Worm (Caenorhabditis elegans) whole organism, L4 larva: ENCODE measurements around the gene Y60C6A.3.
A peak's percentile ranks its signal among the peaks of the same experiment; 100 is the strongest.

Experiments
- D1046.2 ChIP-seq: fragments of 200-800 bp; sonication (Bioruptor generic); IDR thresholded peaks from 2 replicates; pipeline ENCODE4 v1.3.6; 2022; ENCODE audit warnings: missing genetic modification characterization, missing compliant biosample characterization
- F26F4.8 ChIP-seq: fragments of 200-800 bp; sonication (Bioruptor generic); conservative IDR thresholded peaks from 2 replicates; pipeline ENCODE4 v1.3.6; 2022; ENCODE audit warnings: missing genetic modification characterization, missing compliant biosample characterization
- F44E2.7 ChIP-seq: fragments of 200-800 bp; sonication (Bioruptor generic); IDR thresholded peaks from 2 replicates; pipeline ENCODE4 v2.1.2; 2022; ENCODE audit warnings: missing genetic modification characterization, missing compliant biosample characterization
- T26A8.4 ChIP-seq: fragments of 200-800 bp; sonication (Bioruptor generic); IDR thresholded peaks from 2 replicates; pipeline ENCODE4 v1.3.6; 2022; ENCODE audit warnings: missing genetic modification characterization, missing compliant biosample characterization
- Y48G9A.11 ChIP-seq: fragments of 200-800 bp; sonication (Bioruptor generic); IDR thresholded peaks from 2 replicates; pipeline ENCODE4 v1.3.6; 2022; ENCODE audit warnings: missing genetic modification reagents, missing genetic modification characterization, missing compliant biosample characterization
- ZK337.2 ChIP-seq: fragments of 200-800 bp; sonication (Bioruptor generic); IDR thresholded peaks from 2 replicates; pipeline ENCODE4 v1.3.6; 2022; ENCODE audit warnings: missing genetic modification reagents, missing genetic modification characterization, missing compliant biosample characterization
- ZK546.5 ChIP-seq, 2 experiments: sonication (generic microtip); optimal IDR thresholded peaks; 2 replicates each; lab custom pipeline; 2017; ENCODE audit warnings: missing biosample characterization in 2 of 2, missing genetic modification characterization in 2 of 2
- aha-1 ChIP-seq: fragments of 150-350 bp; peaks from one replicate; lab custom pipeline; 2014; ENCODE audit warnings: missing biosample characterization, missing genetic modification characterization
- aly-2 ChIP-seq: sonication (generic microtip); optimal IDR thresholded peaks from 2 replicates; lab custom pipeline; 2018; ENCODE audit warnings: missing biosample characterization, missing genetic modification characterization
- ama-1 ChIP-seq: fragments of 150-350 bp; optimal IDR thresholded peaks from 2 replicates; lab custom pipeline; 2014; ENCODE audit warnings: inconsistent platforms, mixed read lengths
- ceh-44 ChIP-seq: fragments of 200-800 bp; sonication (Bioruptor generic); IDR thresholded peaks from 2 replicates; pipeline ENCODE4 v1.3.6; 2022; ENCODE audit warnings: missing genetic modification reagents, missing genetic modification characterization, missing compliant biosample characterization
- ceh-82 ChIP-seq: sonication (generic microtip); optimal IDR thresholded peaks from 2 replicates; lab custom pipeline; 2017; ENCODE audit warnings: missing biosample characterization, missing genetic modification characterization
- dmd-6 ChIP-seq: fragments of 200-800 bp; sonication (Bioruptor generic); IDR thresholded peaks from 2 replicates; pipeline ENCODE4 v1.3.6; 2022; ENCODE audit warnings: missing genetic modification reagents, missing genetic modification characterization, missing compliant biosample characterization
- dpl-1 ChIP-seq: fragments of 150-350 bp; optimal IDR thresholded peaks from 2 replicates; lab custom pipeline; 2014; ENCODE audit warnings: missing biosample characterization, missing genetic modification reagents, missing genetic modification characterization
- dve-1 ChIP-seq: sonication (generic microtip); optimal IDR thresholded peaks from 2 replicates; lab custom pipeline; 2017; ENCODE audit warnings: antibody characterized with exemption, mild to moderate bottlenecking, missing genetic modification characterization, missing compliant biosample characterization; ENCODE audit not compliant: insufficient read depth
- egl-27 ChIP-seq: sonication (generic microtip); optimal IDR thresholded peaks from 3 replicates; lab custom pipeline; 2017; ENCODE audit warnings: missing biosample characterization, missing genetic modification reagents, missing genetic modification characterization
- fkh-10 ChIP-seq: fragments of 150-350 bp; optimal IDR thresholded peaks from 2 replicates; lab custom pipeline; 2014; ENCODE audit warnings: missing biosample characterization, missing genetic modification reagents, missing genetic modification characterization
- fos-1 ChIP-seq: fragments of 150-350 bp; optimal IDR thresholded peaks from 2 replicates; lab custom pipeline; 2014; ENCODE audit warnings: missing biosample characterization, missing genetic modification characterization
- hif-1 ChIP-seq, 2 experiments: sonication (generic microtip); optimal IDR thresholded peaks; 2 replicates each; lab custom pipeline; 2016 to 2017; ENCODE audit warnings: missing compliant biosample characterization in 2 of 2, missing genetic modification characterization in 2 of 2, missing genetic modification reagents in 2 of 2, missing genotype in 2 of 2, mild to moderate bottlenecking in 1 of 2
- hlh-11 ChIP-seq: fragments of 200-800 bp; sonication (Bioruptor generic); optimal IDR thresholded peaks from 2 replicates; lab custom pipeline; 2018; ENCODE audit warnings: mild to moderate bottlenecking, missing genetic modification characterization, missing compliant biosample characterization
- hlh-30 ChIP-seq: sonication (generic microtip); optimal IDR thresholded peaks from 2 replicates; lab custom pipeline; 2017; ENCODE audit warnings: antibody characterized with exemption, mild to moderate bottlenecking, missing genetic modification characterization, missing compliant biosample characterization; ENCODE audit not compliant: insufficient read depth
- jun-1 ChIP-seq: fragments of 150-350 bp; optimal IDR thresholded peaks from 2 replicates; lab custom pipeline; 2014; ENCODE audit warnings: missing biosample characterization, missing genetic modification reagents, missing genetic modification characterization
- lim-7 ChIP-seq: fragments of 200-800 bp; sonication (Bioruptor generic); IDR thresholded peaks from 2 replicates; pipeline ENCODE4 v1.3.6; 2022; ENCODE audit warnings: missing genetic modification characterization, missing compliant biosample characterization
- lin-13 ChIP-seq: fragments of 150-350 bp; optimal IDR thresholded peaks from 2 replicates; lab custom pipeline; 2014; ENCODE audit warnings: missing biosample characterization, missing genetic modification reagents, missing genetic modification characterization
- lin-15B ChIP-seq: fragments of 150-350 bp; sonication (generic microtip); optimal IDR thresholded peaks from 3 replicates; lab custom pipeline; 2014; ENCODE audit warnings: missing biosample characterization, missing genetic modification characterization
- lsy-2 ChIP-seq, 2 experiments: fragments of 150-350 bp in 1 of 2; sonication (generic microtip) in 1 of 2; optimal IDR thresholded peaks; 2 replicates each; lab custom pipeline; 2014 to 2017; ENCODE audit warnings: missing biosample characterization in 2 of 2, missing genetic modification characterization in 2 of 2
- mdl-1 ChIP-seq, 2 experiments: fragments of 150-350 bp in 1 of 2; sonication (generic microtip) in 1 of 2; optimal IDR thresholded peaks; 2 replicates each; lab custom pipeline; 2014 to 2017; ENCODE audit warnings: missing biosample characterization in 2 of 2, missing genetic modification characterization in 2 of 2
- mep-1 ChIP-seq: fragments of 150-350 bp; sonication (generic microtip); optimal IDR thresholded peaks from 3 replicates; lab custom pipeline; 2014; ENCODE audit warnings: missing biosample characterization, missing genetic modification characterization
- mes-2 ChIP-seq: sonication (generic microtip); optimal IDR thresholded peaks from 2 replicates; lab custom pipeline; 2016; ENCODE audit warnings: missing genotype, mild to moderate bottlenecking, missing genetic modification characterization, missing compliant biosample characterization; ENCODE audit not compliant: poor library complexity, severe bottlenecking
- mxl-3 ChIP-seq: fragments of 200-800 bp; sonication (Bioruptor generic); optimal IDR thresholded peaks from 2 replicates; lab custom pipeline; 2018; ENCODE audit warnings: mild to moderate bottlenecking, missing genetic modification characterization, missing compliant biosample characterization
- nhr-10 ChIP-seq: fragments of 150-350 bp; optimal IDR thresholded peaks from 2 replicates; lab custom pipeline; 2014; ENCODE audit warnings: missing biosample characterization, missing genetic modification characterization
- nhr-111 ChIP-seq: fragments of 200-800 bp; sonication (Bioruptor generic); optimal IDR thresholded peaks from 2 replicates; lab custom pipeline; 2018; ENCODE audit warnings: mild to moderate bottlenecking, missing genetic modification characterization, missing compliant biosample characterization
- nhr-28 ChIP-seq: fragments of 150-350 bp; optimal IDR thresholded peaks from 2 replicates; lab custom pipeline; 2014; ENCODE audit warnings: missing biosample characterization, missing genetic modification characterization
- nhr-77 ChIP-seq: fragments of 150-350 bp; optimal IDR thresholded peaks from 2 replicates; lab custom pipeline; 2014; ENCODE audit warnings: missing biosample characterization, missing genetic modification characterization
- pha-4 ChIP-seq, 2 experiments: fragments of 150-350 bp in 1 of 2; fragments of 200-800 bp in 1 of 2; sonication (Bioruptor generic) in 1 of 2; IDR thresholded peaks in 1 of 2; optimal IDR thresholded peaks in 1 of 2; 2 replicates each; pipeline versions ENCODE4 v1.3.6 to Lab custom; 2014 to 2022; ENCODE audit warnings: missing genetic modification characterization in 2 of 2, missing genetic modification reagents in 2 of 2, missing biosample characterization in 1 of 2, missing compliant biosample characterization in 1 of 2
- unc-130 ChIP-seq: sonication (generic microtip); optimal IDR thresholded peaks from 2 replicates; lab custom pipeline; 2016; ENCODE audit warnings: missing genetic modification reagents, missing genetic modification characterization, missing compliant biosample characterization
- unc-62 ChIP-seq, 3 experiments: fragments of 150-350 bp in 1 of 3; sonication (generic microtip); optimal IDR thresholded peaks in 2 of 3; peaks in 1 of 3; 1 replicate in 1 of 3; 2 replicates in 2 of 3; lab custom pipeline; 2014 to 2017; ENCODE audit warnings: missing biosample characterization in 3 of 3, missing genetic modification characterization in 3 of 3, missing genetic modification reagents in 3 of 3, missing genotype in 1 of 3
- vab-7 ChIP-seq: fragments of 200-800 bp; sonication (Bioruptor generic); IDR thresholded peaks from 2 replicates; pipeline ENCODE4 v1.3.6; 2022; ENCODE audit warnings: missing genetic modification reagents, missing genetic modification characterization, missing compliant biosample characterization
- zip-11 ChIP-seq: fragments of 200-800 bp; sonication (Bioruptor generic); IDR thresholded peaks from 2 replicates; pipeline ENCODE4 v1.3.6; 2022; ENCODE audit warnings: missing genetic modification characterization, missing compliant biosample characterization
- ztf-11 ChIP-seq: fragments of 150-350 bp; optimal IDR thresholded peaks from 2 replicates; lab custom pipeline; 2014; ENCODE audit warnings: missing biosample characterization, missing genetic modification characterization
- ztf-7 ChIP-seq: fragments of 150-350 bp; optimal IDR thresholded peaks from 2 replicates; lab custom pipeline; 2014; ENCODE audit warnings: missing biosample characterization, missing genetic modification characterization

Gene Y60C6A.3

DNA sequence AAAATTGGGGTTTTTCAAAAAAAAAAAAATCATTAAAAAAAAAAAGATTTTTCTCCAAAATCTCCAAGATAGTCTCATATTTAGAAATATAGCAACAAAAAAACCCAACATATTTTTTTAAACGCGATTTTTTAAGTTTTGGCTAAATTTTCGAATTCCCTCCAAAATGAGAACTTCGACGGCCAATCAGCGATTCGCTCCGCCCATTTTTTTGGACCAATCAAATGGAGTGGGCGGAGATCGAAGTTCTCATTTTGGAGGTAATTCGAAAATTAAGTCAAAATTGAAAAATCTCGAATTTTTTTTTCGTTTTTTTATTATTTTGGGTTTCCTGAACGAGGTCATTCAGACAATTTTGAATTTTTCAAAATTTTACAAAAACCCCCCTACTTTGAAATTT lies 28.2 kb downstream of the Y60C6A.3 start:
- TF ChIP-seq jun-1 (tag; lab: Kevin White, UChicago): no peak
- TF ChIP-seq dmd-6: no peak

ce11 chrV:4818563-4818962 lies 33.0 kb downstream of the Y60C6A.3 start, which contains the start of gene ccep-97:
ccep-97 (minus strand) TSS chrV:4818663.
- no peak for TF ChIP-seq zip-11 (GFP tag; lab: Robert Waterston, UW)
- TF ChIP-seq egl-27 (tag; lab: Kevin White, UChicago): no peak
- TF ChIP-seq Y48G9A.11 (GFP tag; lab: Robert Waterston, UW): no peak
- TF ChIP-seq ama-1 (lab: Kevin White, UChicago): peak; percentile 49
- TF ChIP-seq lim-7 (GFP tag; lab: Robert Waterston, UW): 0 out of 2 replicates have a peak, but pooled peaks have one; percentile 55
- TF ChIP-seq lin-13: no peak
- TF ChIP-seq nhr-28 (tag; lab: Kevin White, UChicago): peak; percentile 20
- no peak for TF ChIP-seq unc-130
- peak; percentile 17; the same call in 1 of the 2 replicates for TF ChIP-seq pha-4 (GFP tag; IDR thresholded peaks at IDR 0.05; lab: Robert Waterston, UW)
- no peak for TF ChIP-seq pha-4 (tag; optimal IDR thresholded peaks at IDR 0.05; lab: Kevin White, UChicago)

- TF ChIP-seq nhr-28 (tag; lab: Kevin White, UChicago) (peak; percentile 25), dve-1 (tag; lab: Kevin White, UChicago) (peak; percentile 51), mxl-3 (GFP tag; lab: Kevin White, UChicago) (peak; percentile 80), nhr-77 (tag; lab: Kevin White, UChicago) (peak; percentile 30), mes-2 (tag; lab: Kevin White, UChicago) (peak; percentile 43), lin-13 (peak; percentile 18), mdl-1 (tag; optimal IDR thresholded peaks at IDR 0.05; lab: Kevin White, UChicago) (peak in 1 of 2 experiments; percentile 70), ztf-7 (no peak), lsy-2 (tag; optimal IDR thresholded peaks at IDR 0.05; lab: Kevin White, UChicago) (peak in 1 of 2 experiments; percentile 14), aly-2 (tag; lab: Kevin White, UChicago) (no peak), mep-1 (peak; percentile 18), hlh-30 (tag; lab: Kevin White, UChicago) (peak; percentile 75), hlh-11 (tag; lab: Kevin White, UChicago) (peak; percentile 58), hif-1 (tag; optimal IDR thresholded peaks at IDR 0.05; lab: Kevin White, UChicago) (no peak), aha-1 (tag; lab: Kevin White, UChicago) (peak; percentile 57), ceh-44 (no peak)
Measured at ce11 chrV:4820601-4821000, 35.0 kb downstream of the Y60C6A.3 start.

DNA sequence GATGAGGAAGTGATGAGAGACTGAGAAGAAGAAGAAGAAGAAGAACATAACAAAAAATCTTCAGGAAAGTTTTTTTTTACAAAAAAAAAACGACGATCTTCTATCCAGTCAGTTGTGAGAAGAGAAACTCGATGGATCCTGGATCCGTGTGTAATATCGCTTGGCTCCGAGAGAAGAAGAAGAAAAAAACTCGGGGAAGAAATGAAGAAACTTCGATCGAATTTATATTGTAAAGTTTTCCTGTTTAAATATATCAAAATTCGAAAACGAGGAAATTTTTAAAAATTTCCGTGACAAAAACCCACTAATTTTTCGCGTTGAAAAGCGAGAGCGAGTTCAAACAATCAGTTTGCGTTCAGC lies 37.7 kb downstream of the Y60C6A.3 start, which contains the start of gene adss-1:
adss-1 (minus strand) TSS at position 101 of the 360 bp plus-strand sequence.
- TF ChIP-seq F26F4.8 (no peak), unc-62 (GFP tag; optimal IDR thresholded peaks at IDR 0.05 in 1 of 2; lab: Kevin White, UChicago) (no peak), unc-62 (tag; optimal IDR thresholded peaks at IDR 0.05; lab: Kevin White, UChicago) (no peak), lin-13 (no peak), ZK337.2 (GFP tag; lab: Robert Waterston, UW) (no peak)
- TF ChIP-seq, all 104 proteins: peak for 0

- peak; percentile 3 for TF ChIP-seq dpl-1 (GFP tag; lab: Kevin White, UChicago)
- peak; percentile 69; the same call in 1 of the 2 replicates for TF ChIP-seq lim-7 (GFP tag; lab: Robert Waterston, UW)
- TF ChIP-seq fos-1 (tag; lab: Kevin White, UChicago): no peak
- no peak for TF ChIP-seq fkh-10 (GFP tag; lab: Kevin White, UChicago)
- TF ChIP-seq vab-7: no peak
- no peak for TF ChIP-seq ztf-11
- no peak for TF ChIP-seq D1046.2 (GFP tag; lab: Robert Waterston, UW)
- TF ChIP-seq F44E2.7 (GFP tag; lab: Robert Waterston, UW): no peak
- TF ChIP-seq F26F4.8: no peak
- TF ChIP-seq egl-27 (tag; lab: Kevin White, UChicago): no peak
- TF ChIP-seq ceh-82 (tag; lab: Kevin White, UChicago): no peak
- peak; percentile 39 for TF ChIP-seq lin-15B (tag; lab: Kevin White, UChicago)
- peak; percentile 60; the same call in 1 of the 2 replicates for TF ChIP-seq T26A8.4
- no peak for TF ChIP-seq nhr-10
- TF ChIP-seq mep-1: peak; percentile 80
- peak; percentile 8; the same call in 1 of the 2 replicates for TF ChIP-seq dmd-6
- TF ChIP-seq mxl-3 (GFP tag; lab: Kevin White, UChicago): peak; percentile 18
- no peak for TF ChIP-seq ZK546.5 (tag; optimal IDR thresholded peaks at IDR 0.05; lab: Kevin White, UChicago)
- TF ChIP-seq nhr-111 (GFP tag; lab: Kevin White, UChicago): peak; percentile 36
Measured at ce11 chrV:4823683-4824391, 38.2 kb downstream of the Y60C6A.3 start.
